Fruit fly (Drosophila melanogaster) whole organism, embryonic: ENCODE results near the gene HUWE1.
A peak's percentile ranks its signal among the peaks of the same experiment; 100 is the strongest.

Source experiments
- Ada2b ChIP-seq: fragments of 200-800 bp; sonication (Bioruptor generic); IDR thresholded peaks from 2 replicates; pipeline ENCODE4 v1.3.6; 2022; ENCODE audit warnings: missing biosample characterization, missing genetic modification characterization
- Atf-2 ChIP-seq: fragments of 200-800 bp; sonication (Bioruptor generic); optimal IDR thresholded peaks from 2 replicates; lab custom pipeline; 2016; ENCODE audit warnings: missing biosample characterization, missing genetic modification characterization
- CG11085 ChIP-seq: fragments of 200-800 bp; sonication (Bioruptor generic); IDR thresholded peaks from 2 replicates; pipeline ENCODE4 v1.3.6; 2022; ENCODE audit warnings: missing biosample characterization, missing genetic modification characterization
- CG11093 ChIP-seq: fragments of 200-800 bp; sonication (Bioruptor generic); IDR thresholded peaks from 3 replicates; pipeline ENCODE4 v1.3.6; 2022; ENCODE audit warnings: missing biosample characterization, missing genetic modification characterization
- CG11398 ChIP-seq: fragments of 200-800 bp; sonication (Bioruptor generic); optimal IDR thresholded peaks from 2 replicates; lab custom pipeline; 2016; ENCODE audit warnings: missing biosample characterization, missing genetic modification characterization
- CG1233 ChIP-seq: fragments of 200-800 bp; sonication (Bioruptor generic); optimal IDR thresholded peaks from 4 replicates; lab custom pipeline; 2018; ENCODE audit warnings: missing biosample characterization, mild to moderate bottlenecking, missing genetic modification characterization
- CG12744 ChIP-seq: fragments of 200-800 bp; sonication (Bioruptor generic); optimal IDR thresholded peaks from 2 replicates; lab custom pipeline; 2016; ENCODE audit warnings: missing biosample characterization, missing genetic modification characterization
- CG14014 ChIP-seq: fragments of 200-800 bp; sonication (Bioruptor generic); IDR thresholded peaks from 2 replicates; pipeline ENCODE4 v1.3.6; 2022; ENCODE audit warnings: missing biosample characterization, missing genetic modification characterization
- CG15073 ChIP-seq: fragments of 200-800 bp; sonication (Bioruptor generic); optimal IDR thresholded peaks from 2 replicates; lab custom pipeline; 2016; ENCODE audit warnings: missing biosample characterization, missing genetic modification characterization
- CG1603 ChIP-seq: fragments of 200-800 bp; sonication (Bioruptor generic); optimal IDR thresholded peaks from 2 replicates; lab custom pipeline; 2019; ENCODE audit warnings: missing biosample characterization, mild to moderate bottlenecking, missing genetic modification characterization, moderate library complexity
- CG16863 ChIP-seq: fragments of 200-800 bp; sonication (Bioruptor generic); optimal IDR thresholded peaks from 3 replicates; lab custom pipeline; 2016; ENCODE audit warnings: missing biosample characterization, missing genetic modification characterization
- CG31224 ChIP-seq: fragments of 200-800 bp; sonication (Bioruptor generic); IDR thresholded peaks from 2 replicates; pipeline ENCODE4 v1.3.6; 2022; ENCODE audit warnings: missing biosample characterization, missing genetic modification characterization
- CG31388 ChIP-seq: fragments of 200-800 bp; sonication (Bioruptor generic); optimal IDR thresholded peaks from 2 replicates; lab custom pipeline; 2016; ENCODE audit warnings: missing biosample characterization, missing genetic modification characterization
- CG34224 ChIP-seq: fragments of 200-800 bp; sonication (Bioruptor generic); IDR thresholded peaks from 3 replicates; pipeline ENCODE4 v1.3.6; 2022; ENCODE audit warnings: missing biosample characterization, missing genetic modification characterization; ENCODE audit not compliant: partially characterized antibody
- CG4617 ChIP-seq: fragments of 200-800 bp; sonication (Bioruptor generic); optimal IDR thresholded peaks from 3 replicates; lab custom pipeline; 2016; ENCODE audit warnings: missing biosample characterization, missing genetic modification characterization, borderline replicate concordance
- CG7357 ChIP-seq: fragments of 200-800 bp; sonication (Bioruptor generic); IDR thresholded peaks from 3 replicates; pipeline ENCODE4 v1.3.6; 2022; ENCODE audit warnings: missing biosample characterization, missing genetic modification characterization
- CG9437 ChIP-seq: fragments of 200-800 bp; sonication (Bioruptor generic); optimal IDR thresholded peaks from 2 replicates; lab custom pipeline; 2018; ENCODE audit warnings: missing biosample characterization, mild to moderate bottlenecking, missing genetic modification characterization
- CG9609 ChIP-seq: fragments of 200-800 bp; sonication (Bioruptor generic); optimal IDR thresholded peaks from 3 replicates; lab custom pipeline; 2016; ENCODE audit warnings: missing biosample characterization, missing genetic modification characterization
- CG9817 ChIP-seq: fragments of 200-800 bp; sonication (Bioruptor generic); optimal IDR thresholded peaks from 2 replicates; lab custom pipeline; 2018; ENCODE audit warnings: missing biosample characterization, mild to moderate bottlenecking, missing genetic modification characterization, moderate library complexity
- CTCF ChIP-seq: fragments of 200-800 bp; sonication (Bioruptor generic); optimal IDR thresholded peaks from 2 replicates; lab custom pipeline; 2017; ENCODE audit warnings: missing biosample characterization, mild to moderate bottlenecking, missing genetic modification characterization, moderate library complexity
- Dip3 ChIP-seq: fragments of 200-800 bp; sonication (Bioruptor generic); optimal IDR thresholded peaks from 3 replicates; lab custom pipeline; 2016; ENCODE audit warnings: missing biosample characterization, missing genetic modification characterization
- Elba2 ChIP-seq: fragments of 200-800 bp; sonication (Bioruptor generic); optimal IDR thresholded peaks from 3 replicates; lab custom pipeline; 2016; ENCODE audit warnings: missing biosample characterization, missing genetic modification characterization
- Ets65A ChIP-seq: fragments of 200-800 bp; sonication (Bioruptor generic); peaks from one replicate; lab custom pipeline; 2016; ENCODE audit warnings: missing biosample characterization, missing genetic modification characterization
- GATAe ChIP-seq: fragments of 200-800 bp; sonication (Bioruptor generic); conservative IDR thresholded peaks from 2 replicates; pipeline ENCODE4 v1.3.6; 2022; ENCODE audit warnings: missing biosample characterization, missing genetic modification characterization
- H2.0 ChIP-seq: fragments of 200-800 bp; sonication (Bioruptor generic); IDR thresholded peaks from 2 replicates; pipeline ENCODE4 v1.3.6; 2022; ENCODE audit warnings: missing biosample characterization, missing genetic modification characterization
- Hey ChIP-seq: fragments of 200-800 bp; sonication (Bioruptor generic); optimal IDR thresholded peaks from 3 replicates; lab custom pipeline; 2018; ENCODE audit warnings: missing biosample characterization, mild to moderate bottlenecking, missing genetic modification characterization
- Hr78 ChIP-seq, 2 experiments: fragments of 200-800 bp in 1 of 2; fragments of >200 bp in 1 of 2; sonication (Bioruptor generic) in 1 of 2; optimal IDR thresholded peaks; 2 replicates each; lab custom pipeline; 2017 to 2019; ENCODE audit warnings: missing biosample characterization in 2 of 2, missing genetic modification characterization in 2 of 2, mild to moderate bottlenecking in 1 of 2, moderate library complexity in 1 of 2
- Hsf ChIP-seq: fragments of 200-800 bp; sonication (Bioruptor generic); optimal IDR thresholded peaks from 3 replicates; lab custom pipeline; 2016; ENCODE audit warnings: missing biosample characterization, missing genetic modification characterization
- Med ChIP-seq: fragments of 200-800 bp; sonication (Bioruptor generic); peaks from one replicate; lab custom pipeline; 2016; ENCODE audit warnings: missing biosample characterization, missing genetic modification characterization, mild to moderate bottlenecking, inconsistent platforms, moderate library complexity
- NC2β ChIP-seq: fragments of 200-800 bp; sonication (Bioruptor generic); optimal IDR thresholded peaks from 2 replicates; lab custom pipeline; 2016; ENCODE audit warnings: missing biosample characterization, missing genetic modification characterization
- Neu2 ChIP-seq: fragments of 200-800 bp; sonication (Bioruptor generic); optimal IDR thresholded peaks from 3 replicates; lab custom pipeline; 2016; ENCODE audit warnings: missing biosample characterization, missing genetic modification characterization, borderline replicate concordance
- Nf-YA ChIP-seq: fragments of 200-800 bp; sonication (Bioruptor generic); IDR thresholded peaks from 2 replicates; pipeline ENCODE4 v1.3.6; 2022; ENCODE audit warnings: missing biosample characterization, missing genetic modification characterization
- Optix ChIP-seq: fragments of 200-800 bp; sonication (Bioruptor generic); IDR thresholded peaks from 3 replicates; pipeline ENCODE4 v1.3.6; 2022; ENCODE audit warnings: missing biosample characterization, missing genetic modification characterization
- Side ChIP-seq: fragments of 200-800 bp; sonication (Bioruptor generic); optimal IDR thresholded peaks from 2 replicates; lab custom pipeline; 2016; ENCODE audit warnings: missing biosample characterization, missing genetic modification characterization
- Stat92E ChIP-seq, 3 experiments: fragments of >200 bp in 2 of 3; fragments of 200-800 bp in 1 of 3; sonication (Bioruptor generic) in 1 of 3; optimal IDR thresholded peaks; 2 replicates each; lab custom pipeline; 2017 to 2019; ENCODE audit warnings: missing biosample characterization in 3 of 3, missing genetic modification characterization in 3 of 3, mild to moderate bottlenecking in 1 of 3, moderate library complexity in 1 of 3
- Tbp ChIP-seq: fragments of >200 bp; optimal IDR thresholded peaks from 2 replicates; lab custom pipeline; 2018; ENCODE audit warnings: missing biosample characterization, missing genetic modification characterization
- abd-A ChIP-seq: fragments of 200-800 bp; sonication (Bioruptor generic); optimal IDR thresholded peaks from 3 replicates; lab custom pipeline; 2019; ENCODE audit warnings: missing biosample characterization, mild to moderate bottlenecking, missing genetic modification characterization, moderate library complexity
- br ChIP-seq: fragments of >200 bp; optimal IDR thresholded peaks from 2 replicates; lab custom pipeline; 2017
- chm ChIP-seq: fragments of 200-800 bp; sonication (Bioruptor generic); IDR thresholded peaks from 2 replicates; pipeline ENCODE4 v1.3.6; 2022; ENCODE audit warnings: missing biosample characterization, missing genetic modification characterization
- dan ChIP-seq: fragments of 200-800 bp; sonication (Bioruptor generic); IDR thresholded peaks from 2 replicates; pipeline ENCODE4 v1.3.6; 2022; ENCODE audit warnings: missing biosample characterization, missing genetic modification characterization
- dimm ChIP-seq: fragments of 200-800 bp; sonication (Bioruptor generic); IDR thresholded peaks from 2 replicates; pipeline ENCODE4 v1.3.6; 2022; ENCODE audit warnings: missing biosample characterization, missing genetic modification characterization
- dm ChIP-seq: fragments of 200-800 bp; sonication (Bioruptor generic); optimal IDR thresholded peaks from 3 replicates; lab custom pipeline; 2016; ENCODE audit warnings: missing biosample characterization, missing genetic modification characterization
- emc ChIP-seq: fragments of 200-800 bp; sonication (Bioruptor generic); optimal IDR thresholded peaks from 2 replicates; lab custom pipeline; 2016; ENCODE audit warnings: missing biosample characterization, missing genetic modification characterization
- nmo ChIP-seq: fragments of 200-800 bp; sonication (Bioruptor generic); optimal IDR thresholded peaks from 2 replicates; lab custom pipeline; 2018; ENCODE audit warnings: missing biosample characterization, mild to moderate bottlenecking, missing genetic modification characterization, moderate library complexity
- oc ChIP-seq: fragments of 200-800 bp; sonication (Bioruptor generic); optimal IDR thresholded peaks from 2 replicates; lab custom pipeline; 2018; ENCODE audit warnings: missing biosample characterization, mild to moderate bottlenecking, missing genetic modification characterization, moderate library complexity
- p53 ChIP-seq: fragments of 200-800 bp; sonication (Bioruptor generic); optimal IDR thresholded peaks from 2 replicates; lab custom pipeline; 2016; ENCODE audit warnings: missing biosample characterization, missing genetic modification characterization
- pfk ChIP-seq: fragments of 200-800 bp; sonication (Bioruptor generic); optimal IDR thresholded peaks from 2 replicates; lab custom pipeline; 2018; ENCODE audit warnings: missing biosample characterization, mild to moderate bottlenecking, missing genetic modification characterization, moderate library complexity
- pros ChIP-seq: fragments of 200-800 bp; sonication (Bioruptor generic); optimal IDR thresholded peaks from 3 replicates; lab custom pipeline; 2019; ENCODE audit warnings: missing biosample characterization, mild to moderate bottlenecking, missing genetic modification characterization, moderate library complexity
- pzg ChIP-seq: fragments of 200-800 bp; sonication (Bioruptor generic); optimal IDR thresholded peaks from 3 replicates; lab custom pipeline; 2018; ENCODE audit warnings: missing biosample characterization, mild to moderate bottlenecking, missing genetic modification characterization, moderate library complexity
- scrt ChIP-seq: fragments of 200-800 bp; sonication (Bioruptor generic); optimal IDR thresholded peaks from 2 replicates; lab custom pipeline; 2018; ENCODE audit warnings: missing biosample characterization, mild to moderate bottlenecking, missing genetic modification characterization, moderate library complexity
- sens-2 ChIP-seq: fragments of 200-800 bp; sonication (Bioruptor generic); IDR thresholded peaks from 2 replicates; pipeline ENCODE4 v1.3.6; 2022; ENCODE audit warnings: missing biosample characterization, missing genetic modification characterization
- sima ChIP-seq: fragments of 200-800 bp; sonication (Bioruptor generic); optimal IDR thresholded peaks from 2 replicates; lab custom pipeline; 2016; ENCODE audit warnings: missing biosample characterization, missing genetic modification characterization

HUWE1 gene

dm6 chrX:15740288-15740726, 27.9 kb downstream of the HUWE1 start (continued):
- TF ChIP-seq dimm (peak; percentile 14; the same call in 1 of the 2 replicates), CG12744 (GFP tag; lab: Kevin White, UChicago) (peak; percentile 51), Optix (GFP tag; lab: Robert Waterston, UW) (0 out of 3 replicates have a peak, but pooled peaks have one; percentile 16), NC2β (GFP tag; lab: Kevin White, UChicago) (peak; percentile 45), CG15073 (GFP tag; lab: Kevin White, UChicago) (no peak), Ets65A (GFP tag; lab: Kevin White, UChicago) (peak; percentile 60), sima (GFP tag; lab: Kevin White, UChicago) (no peak), Stat92E (GFP tag; optimal IDR thresholded peaks at IDR 0.05; lab: Kevin White, UChicago) (no peak), Hey (tag; lab: Kevin White, UChicago) (peak; percentile 57), oc (no peak), CG11093 (GFP tag; lab: Robert Waterston, UW) (no peak), Tbp (GFP tag; lab: Kevin White, UChicago) (no peak), Neu2 (GFP tag; lab: Kevin White, UChicago) (no peak), CTCF (GFP tag; lab: Kevin White, UChicago) (no peak), dm (no peak), CG11398 (no peak), CG34224 (no peak), CG14014 (GFP tag; lab: Robert Waterston, UW) (peak; percentile 80), br (lab: Kevin White, UChicago) (no peak), Nf-YA (GFP tag; lab: Robert Waterston, UW) (0 out of 2 replicates have a peak, but pooled peaks have one; percentile 48), sens-2 (GFP tag; lab: Robert Waterston, UW) (peak; percentile 40; the same call in 1 of the 2 replicates), pros (GFP tag; lab: Kevin White, UChicago) (no peak), CG1603 (tag; lab: Kevin White, UChicago) (peak; percentile 56), Elba2 (GFP tag; lab: Kevin White, UChicago) (no peak), Atf-2 (GFP tag; lab: Kevin White, UChicago) (peak; percentile 3), CG9817 (tag; lab: Kevin White, UChicago) (peak; percentile 69), Hsf (GFP tag; lab: Kevin White, UChicago) (peak; percentile 67), chm (GFP tag; lab: Robert Waterston, UW) (peak; percentile 62; the same call in 1 of the 2 replicates), pzg (GFP tag; lab: Kevin White, UChicago) (peak; percentile 7), CG9609 (GFP tag; lab: Kevin White, UChicago) (peak; percentile 42), CG31224 (peak; percentile 65), Hr78 (GFP tag; optimal IDR thresholded peaks at IDR 0.05; lab: Kevin White, UChicago) (no peak), dan (GFP tag; lab: Robert Waterston, UW) (no peak), Dip3 (GFP tag; lab: Kevin White, UChicago) (peak; percentile 57), abd-A (tag; lab: Kevin White, UChicago) (no peak), CG11085 (peak; percentile 74), Side (GFP tag; lab: Kevin White, UChicago) (peak; percentile 39), CG4617 (no peak), GATAe (GFP tag; lab: Robert Waterston, UW) (peak; percentile 97), CG16863 (GFP tag; lab: Kevin White, UChicago) (peak; percentile 54), CG31388 (GFP tag; lab: Kevin White, UChicago) (no peak), Ada2b (GFP tag; lab: Robert Waterston, UW) (peak; percentile 75), pfk (no peak), nmo (GFP tag; lab: Kevin White, UChicago) (peak; percentile 53), CG9437 (no peak), CG7357 (GFP tag; lab: Robert Waterston, UW) (peak; percentile 26; the same call in 1 of the 3 replicates), Med (GFP tag; lab: Kevin White, UChicago) (peak; percentile 91), scrt (GFP tag; lab: Kevin White, UChicago) (peak; percentile 74), emc (GFP tag; lab: Kevin White, UChicago) (peak; percentile 17), H2.0 (GFP tag; lab: Robert Waterston, UW) (0 out of 2 replicates have a peak, but pooled peaks have one; percentile 33), CG1233 (peak; percentile 46), p53 (GFP tag; lab: Kevin White, UChicago) (no peak)
